Fruit fly (Drosophila melanogaster) whole organism, adult: ENCODE results near the gene CG31464.

ENCODE experiments used
- CG11617 ChIP-seq: fragments of 200-800 bp; sonication (Bioruptor generic); optimal IDR thresholded peaks from 2 replicates; lab custom pipeline; 2017; ENCODE audit warnings: mild to moderate bottlenecking, missing biosample characterization, missing genetic modification reagents, missing genetic modification characterization
- CG12768 ChIP-seq: fragments of 200-800 bp; sonication (Bioruptor generic); optimal IDR thresholded peaks from 2 replicates; lab custom pipeline; 2017; ENCODE audit warnings: missing biosample characterization, missing genetic modification characterization, mild to moderate bottlenecking, moderate library complexity, missing genetic modification reagents
- CG14711 ChIP-seq: fragments of 200-800 bp; sonication (Bioruptor generic); optimal IDR thresholded peaks from 2 replicates; lab custom pipeline; 2018; ENCODE audit warnings: missing biosample characterization, mild to moderate bottlenecking, missing genetic modification characterization, moderate library complexity
- CG1620 ChIP-seq: fragments of 200-800 bp; sonication (Bioruptor generic); optimal IDR thresholded peaks from 2 replicates; lab custom pipeline; 2016; ENCODE audit warnings: missing biosample characterization, missing genetic modification characterization
- CG33017 ChIP-seq: fragments of 200-800 bp; sonication (Bioruptor generic); optimal IDR thresholded peaks from 2 replicates; lab custom pipeline; 2018; ENCODE audit warnings: missing biosample characterization, mild to moderate bottlenecking, missing genetic modification characterization, moderate library complexity
- CG5204 ChIP-seq: fragments of 200-800 bp; sonication (Bioruptor generic); optimal IDR thresholded peaks from 2 replicates; lab custom pipeline; 2016; ENCODE audit warnings: missing biosample characterization, missing genetic modification characterization
- CG7045 ChIP-seq: fragments of 200-800 bp; sonication (Bioruptor generic); optimal IDR thresholded peaks from 2 replicates; lab custom pipeline; 2017; ENCODE audit warnings: missing biosample characterization, mild to moderate bottlenecking, missing genetic modification characterization
- CG7101 ChIP-seq: fragments of 200-800 bp; sonication (Bioruptor generic); optimal IDR thresholded peaks from 2 replicates; lab custom pipeline; 2018; ENCODE audit warnings: missing biosample characterization, mild to moderate bottlenecking, missing genetic modification characterization, moderate library complexity
- Clk ChIP-seq: fragments of 200-800 bp; sonication (Bioruptor generic); optimal IDR thresholded peaks from 2 replicates; lab custom pipeline; 2017; ENCODE audit warnings: missing biosample characterization, missing genetic modification characterization
- Crg-1 ChIP-seq: fragments of 200-800 bp; sonication (Bioruptor generic); optimal IDR thresholded peaks from 2 replicates; lab custom pipeline; 2016; ENCODE audit warnings: missing biosample characterization, missing genetic modification characterization
- Hr96 ChIP-seq: fragments of 200-800 bp; sonication (Bioruptor generic); optimal IDR thresholded peaks from 2 replicates; lab custom pipeline; 2016; ENCODE audit warnings: missing biosample characterization, missing genetic modification characterization
- Mnt ChIP-seq: fragments of 200-800 bp; sonication (Bioruptor generic); optimal IDR thresholded peaks from 2 replicates; lab custom pipeline; 2016; ENCODE audit warnings: missing biosample characterization, mild to moderate bottlenecking, missing genetic modification characterization
- bab1 ChIP-seq: fragments of 200-800 bp; sonication (Bioruptor generic); optimal IDR thresholded peaks from 3 replicates; lab custom pipeline; 2019; ENCODE audit warnings: missing biosample characterization, mild to moderate bottlenecking, missing genetic modification characterization, moderate library complexity
- cic ChIP-seq: fragments of 200-800 bp; sonication (Bioruptor generic); optimal IDR thresholded peaks from 2 replicates; lab custom pipeline; 2017; ENCODE audit warnings: missing biosample characterization, mild to moderate bottlenecking, missing genetic modification characterization, moderate library complexity
- cnc ChIP-seq, 2 experiments: fragments of >200 bp; optimal IDR thresholded peaks; 2 replicates each; lab custom pipeline; 2017
- kay ChIP-seq: fragments of 200-800 bp; sonication (Bioruptor generic); peaks from one replicate; lab custom pipeline; 2016; ENCODE audit warnings: missing biosample characterization, missing genetic modification characterization, borderline replicate concordance
- ovo ChIP-seq: fragments of 200-800 bp; sonication (Bioruptor generic); optimal IDR thresholded peaks from 2 replicates; lab custom pipeline; 2016; ENCODE audit warnings: missing biosample characterization, missing genetic modification characterization
- pad ChIP-seq: fragments of 200-800 bp; sonication (Bioruptor generic); optimal IDR thresholded peaks from 3 replicates; lab custom pipeline; 2017; ENCODE audit warnings: missing biosample characterization, missing genetic modification characterization, mild to moderate bottlenecking, moderate library complexity, missing genetic modification reagents
- tj ChIP-seq: fragments of 200-800 bp; sonication (Bioruptor generic); optimal IDR thresholded peaks from 3 replicates; lab custom pipeline; 2017; ENCODE audit warnings: missing biosample characterization, mild to moderate bottlenecking, missing genetic modification characterization, moderate library complexity
- toe ChIP-seq: fragments of 200-800 bp; sonication (Bioruptor generic); optimal IDR thresholded peaks from 2 replicates; lab custom pipeline; 2016; ENCODE audit warnings: missing biosample characterization, missing genetic modification characterization

Gene CG31464

DNA sequence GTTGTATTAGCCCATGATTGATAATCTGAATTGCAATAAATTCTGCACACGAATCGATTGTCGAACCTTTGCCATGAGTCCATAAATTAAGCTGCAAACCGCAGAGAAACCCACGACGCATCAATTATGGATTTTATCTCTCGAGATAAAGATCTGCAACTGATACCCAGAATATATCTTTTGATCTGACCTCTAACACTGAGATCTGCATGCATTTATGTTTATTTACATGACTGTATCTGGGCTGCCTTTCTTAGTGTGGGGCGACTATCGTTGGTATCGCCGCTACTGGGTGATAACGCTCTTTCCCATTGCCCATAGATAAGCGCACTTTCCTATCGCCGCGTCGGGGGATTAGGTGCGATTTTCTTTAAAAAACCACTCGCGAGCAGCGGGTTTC is 26.2 kb downstream of the CG31464 start, which contains the start of gene Ctr1B:
Gene Ctr1B, plus strand, starts transcription at position 398 of the 400 bp plus-strand sequence.
- TF ChIP-seq Clk (GFP tag; lab: Kevin White, UChicago) (no peak), tj (no peak), Hr96 (GFP tag; lab: Kevin White, UChicago) (no peak), bab1 (no peak), kay (GFP tag; lab: Kevin White, UChicago) (no peak), Crg-1 (no peak), toe (GFP tag; lab: Kevin White, UChicago) (no peak)

DNA sequence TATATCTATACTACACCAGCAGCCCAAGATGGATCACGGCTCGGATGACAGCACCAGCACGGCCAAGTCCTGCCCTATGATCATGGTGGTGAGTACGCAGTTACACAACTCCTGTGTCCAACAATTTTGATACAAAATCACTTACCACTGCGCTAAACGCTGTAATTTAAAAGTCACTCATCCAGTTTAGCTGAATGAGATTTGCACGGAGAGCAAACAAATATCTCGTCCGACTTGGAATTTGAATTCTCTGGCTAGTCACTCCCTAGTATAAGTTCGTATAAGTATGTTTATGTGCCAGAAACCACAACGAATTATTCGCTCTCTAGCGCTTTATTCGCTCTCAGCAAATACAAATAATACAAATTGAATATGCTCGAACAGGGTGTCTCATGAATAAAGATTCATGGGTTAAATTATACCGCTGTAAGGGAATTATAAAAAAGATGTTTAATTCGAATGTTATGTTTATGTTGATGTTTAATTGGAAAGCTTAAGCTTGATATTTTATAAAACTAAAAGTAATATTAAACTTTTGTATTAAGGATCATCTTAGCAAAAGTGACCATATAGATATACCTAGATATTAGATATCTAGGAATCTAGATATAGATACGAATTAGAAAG is 26.8 kb downstream of the CG31464 start:
- TF ChIP-seq ovo (GFP tag; lab: Kevin White, UChicago) = no peak
- peak; percentile 29 for TF ChIP-seq CG14711
- no peak for TF ChIP-seq Clk (GFP tag; lab: Kevin White, UChicago)
- TF ChIP-seq kay (GFP tag; lab: Kevin White, UChicago) = no peak
- no peak for TF ChIP-seq tj
- peak; percentile 60 for TF ChIP-seq CG33017 (tag; lab: Kevin White, UChicago)
- no peak for TF ChIP-seq Mnt
- TF ChIP-seq bab1 = no peak
- TF ChIP-seq toe (GFP tag; lab: Kevin White, UChicago) = no peak
- no peak for TF ChIP-seq Crg-1
- no peak for TF ChIP-seq pad (GFP tag; lab: Kevin White, UChicago)
- TF ChIP-seq CG7101 (tag; lab: Kevin White, UChicago) = peak; percentile 27
- no peak for TF ChIP-seq CG11617 (GFP tag; lab: Kevin White, UChicago)
- peak; percentile 37 for TF ChIP-seq cic (GFP tag; lab: Kevin White, UChicago)
- TF ChIP-seq CG1620 (GFP tag; lab: Kevin White, UChicago) = no peak
- TF ChIP-seq Hr96 (GFP tag; lab: Kevin White, UChicago) = no peak
- peak; percentile 6 for TF ChIP-seq CG7045 (GFP tag; lab: Kevin White, UChicago)
- no peak for TF ChIP-seq CG5204 (GFP tag; lab: Kevin White, UChicago)
- no peak for TF ChIP-seq cnc (optimal IDR thresholded peaks at IDR 0.05; lab: Kevin White, UChicago)
- no peak for TF ChIP-seq CG12768 (GFP tag; lab: Kevin White, UChicago)

DNA sequence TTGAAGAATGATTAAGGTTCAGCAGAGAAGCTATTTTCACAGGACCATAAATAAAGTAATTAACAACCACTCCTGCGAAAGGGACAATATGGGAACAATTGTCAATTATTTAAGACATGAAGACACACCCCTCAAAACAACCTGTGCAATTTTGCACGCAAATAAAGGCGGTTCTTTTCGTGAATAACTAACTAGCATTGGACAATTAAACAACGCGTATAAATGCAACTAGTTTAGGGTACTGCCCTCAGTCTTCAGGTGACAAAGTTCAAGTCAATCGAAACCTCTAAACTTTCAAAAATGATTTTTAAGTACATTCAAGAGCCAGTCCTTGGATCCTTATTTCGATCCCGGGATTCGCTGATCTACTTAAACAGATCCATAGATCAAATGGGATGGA is 30.4 kb downstream of the CG31464 start, which contains the start of gene Or85a:
Gene Or85a, plus strand, starts transcription at position 301 of the 400 bp plus-strand sequence.
- TF ChIP-seq CG14711 (no peak), bab1 (no peak), kay (GFP tag; lab: Kevin White, UChicago) (no peak), cnc (optimal IDR thresholded peaks at IDR 0.05; lab: Kevin White, UChicago) (no peak), ovo (GFP tag; lab: Kevin White, UChicago) (no peak), CG33017 (tag; lab: Kevin White, UChicago) (no peak), CG1620 (GFP tag; lab: Kevin White, UChicago) (no peak), CG7045 (GFP tag; lab: Kevin White, UChicago) (no peak), CG7101 (tag; lab: Kevin White, UChicago) (no peak), toe (GFP tag; lab: Kevin White, UChicago) (no peak)

DNA sequence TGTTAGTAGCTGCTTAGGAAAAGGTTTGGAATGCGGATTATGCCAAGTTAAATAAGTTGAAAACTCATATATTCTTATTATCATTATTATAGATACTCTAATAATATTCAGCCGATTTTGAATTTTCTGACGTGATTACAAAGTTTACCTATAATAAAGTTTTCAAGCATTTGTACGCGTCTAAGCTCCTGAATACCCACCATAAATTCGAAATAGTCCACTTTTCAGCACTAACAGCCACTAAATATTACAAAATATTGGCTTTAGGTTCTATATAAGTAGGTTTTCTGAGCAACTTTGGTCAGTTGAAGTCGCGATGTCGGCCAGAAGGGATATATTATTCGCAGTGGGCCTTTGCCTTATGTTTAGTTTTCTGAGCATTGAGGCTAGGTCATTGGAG is 33.0 kb downstream of the CG31464 start, which contains the start of gene CG7443:
Gene CG7443, plus strand, starts transcription at position 301 of the 400 bp plus-strand sequence.
- TF ChIP-seq Mnt (no peak), CG1620 (GFP tag; lab: Kevin White, UChicago) (no peak), Crg-1 (no peak), Clk (GFP tag; lab: Kevin White, UChicago) (no peak)

- TF ChIP-seq tj (no peak), ovo (GFP tag; lab: Kevin White, UChicago) (no peak), bab1 (no peak), CG7101 (tag; lab: Kevin White, UChicago) (no peak), CG1620 (GFP tag; lab: Kevin White, UChicago) (no peak), Clk (GFP tag; lab: Kevin White, UChicago) (no peak), Mnt (no peak), CG14711 (no peak), pad (GFP tag; lab: Kevin White, UChicago) (no peak), CG7045 (GFP tag; lab: Kevin White, UChicago) (no peak), CG12768 (GFP tag; lab: Kevin White, UChicago) (no peak), CG11617 (GFP tag; lab: Kevin White, UChicago) (no peak), CG5204 (GFP tag; lab: Kevin White, UChicago) (no peak)
Measured at dm6 chr3R:8326884-8327283, 35.8 kb downstream of the CG31464 start.

DNA sequence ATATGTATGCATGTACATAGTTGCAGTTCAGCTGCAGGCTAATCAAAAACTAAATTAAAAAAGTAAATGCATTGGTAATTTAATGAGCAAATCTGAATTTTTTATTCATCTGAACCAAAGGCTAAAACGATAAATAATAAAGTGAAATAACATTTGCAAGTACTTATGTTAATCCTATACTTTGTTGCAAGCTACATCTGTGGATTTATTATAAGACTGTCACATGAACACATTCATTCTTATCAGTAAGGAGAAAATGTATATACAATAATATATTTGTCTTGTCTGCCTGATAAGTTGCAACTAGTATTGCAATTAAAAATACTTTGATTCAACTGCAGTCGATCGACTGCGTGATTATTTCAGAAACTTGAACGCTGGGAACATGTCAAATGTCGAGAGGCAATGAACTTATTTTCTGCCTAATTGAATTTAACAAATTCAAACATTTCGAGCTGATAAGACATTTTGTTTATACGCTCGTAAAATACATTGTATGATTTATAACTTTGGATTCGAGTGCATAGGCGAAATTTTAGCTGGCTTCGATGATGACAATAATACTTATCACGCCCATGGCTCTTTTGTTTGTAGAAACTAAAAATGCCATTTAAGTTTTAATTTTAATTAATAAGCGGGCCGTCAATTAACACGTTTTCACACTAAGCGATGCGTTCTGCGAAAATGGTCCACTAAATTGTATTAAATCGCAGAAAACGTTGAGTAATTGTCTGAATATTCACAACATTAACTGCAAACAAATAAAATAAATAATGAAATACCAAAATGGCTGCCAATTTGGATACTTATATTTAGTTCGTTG is 37.1 kb downstream of the CG31464 start:
- no peak for TF ChIP-seq CG14711
- TF ChIP-seq cnc (optimal IDR thresholded peaks at IDR 0.05; lab: Kevin White, UChicago) = no peak
- TF ChIP-seq CG33017 (tag; lab: Kevin White, UChicago) = no peak
- TF ChIP-seq kay (GFP tag; lab: Kevin White, UChicago) = peak; percentile 86
- TF ChIP-seq ovo (GFP tag; lab: Kevin White, UChicago) = no peak
- no peak for TF ChIP-seq Crg-1
- no peak for TF ChIP-seq tj
- TF ChIP-seq CG11617 (GFP tag; lab: Kevin White, UChicago) = no peak
